Worm (Caenorhabditis elegans) whole organism, mixed stage, embryonic: Measurements from ENCODE around the gene Y56A3A.2.

ENCODE experiments used
- ces-1 ChIP-seq: fragments of 150-350 bp; optimal IDR thresholded peaks from 2 replicates; lab custom pipeline; 2014; ENCODE audit warnings: missing biosample characterization, missing genetic modification reagents, missing genetic modification characterization
- pha-4 ChIP-seq: fragments of 150-350 bp; optimal IDR thresholded peaks from 2 replicates; lab custom pipeline; 2018; ENCODE audit warnings: missing biosample characterization, missing genetic modification reagents, missing genetic modification characterization
- sptf-1 ChIP-seq: sonication (generic microtip); optimal IDR thresholded peaks from 2 replicates; lab custom pipeline; 2017; ENCODE audit warnings: mild to moderate bottlenecking, missing genetic modification characterization, moderate library complexity, missing compliant biosample characterization
- unc-39 ChIP-seq: fragments of 150-350 bp; optimal IDR thresholded peaks from 2 replicates; lab custom pipeline; 2014; ENCODE audit warnings: missing biosample characterization, missing genetic modification characterization

DNA sequence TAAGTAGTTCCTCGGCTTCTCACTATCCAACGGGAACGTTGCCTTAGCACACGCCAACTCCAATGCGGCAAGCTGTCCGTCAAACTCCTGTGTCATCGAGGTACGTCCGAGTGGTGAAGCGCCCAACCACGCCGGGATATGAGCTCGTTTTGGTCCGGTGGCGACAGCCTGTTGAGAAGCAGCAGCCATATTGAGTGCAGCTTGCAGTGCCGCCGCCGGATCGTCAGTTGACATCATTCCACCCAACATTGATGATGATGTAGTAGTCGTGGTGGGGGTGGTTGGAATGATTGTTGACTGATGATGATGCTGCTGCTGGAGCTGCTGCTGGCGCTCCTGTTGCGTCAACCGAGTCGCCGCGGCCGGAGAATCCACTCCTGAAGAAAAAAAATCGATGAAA, 28.6 kb downstream of the Y56A3A.2 start:
- TF ChIP-seq unc-39 (tag; lab: Kevin White, UChicago) (no peak), pha-4 (tag; lab: Kevin White, UChicago) (no peak), sptf-1 (tag; lab: Kevin White, UChicago) (no peak), ces-1 (GFP tag; lab: Kevin White, UChicago) (no peak)
